Fruit fly (Drosophila melanogaster): ENCODE data around the gene CG2120.

- no peak for TF ChIP-seq Gug (GFP tag; IDR thresholded peaks at IDR 0.05)
- TF ChIP-seq Eip93F (GFP tag; optimal IDR thresholded peaks at IDR 0.05): no peak
- TF ChIP-seq fkh (GFP tag; optimal IDR thresholded peaks at IDR 0.05): no peak
- no peak for TF ChIP-seq CG32006 (GFP tag; optimal IDR thresholded peaks at IDR 0.05)
- TF ChIP-seq CG8319 (GFP tag; optimal IDR thresholded peaks at IDR 0.05): no peak
- no peak for TF ChIP-seq dac (GFP tag; optimal IDR thresholded peaks at IDR 0.05)
- no peak for TF ChIP-seq Met (GFP tag; optimal IDR thresholded peaks at IDR 0.05)
- TF ChIP-seq CG6854 (GFP tag; optimal IDR thresholded peaks at IDR 0.05): no peak
- no peak for TF ChIP-seq ss (GFP tag; optimal IDR thresholded peaks at IDR 0.05)
- TF ChIP-seq CG15336 (GFP tag; IDR thresholded peaks at IDR 0.05): no peak
- TF ChIP-seq Eip78C (GFP tag): peak; percentile 74
- no peak for TF ChIP-seq achi (GFP tag; optimal IDR thresholded peaks at IDR 0.05)
Observed at dm6 chrX:8145501-8146157, 10.0 kb downstream of the CG2120 start, which contains the start of the genes alpha-PheRS and CG2129.
